Worm (Caenorhabditis elegans) whole organism, L2 larva: ENCODE measurements around the gene ZK809.9.

Experiments used
- C34F6.9 ChIP-seq: fragments of 150-350 bp; optimal IDR thresholded peaks from 2 replicates; lab custom pipeline; 2014; ENCODE audit warnings: missing biosample characterization, missing genetic modification characterization
- F13H6.1 ChIP-seq: sonication (generic microtip); optimal IDR thresholded peaks from 2 replicates; lab custom pipeline; 2016; ENCODE audit warnings: missing genetic modification characterization, missing compliant biosample characterization
- Y55F3AM.14 ChIP-seq: fragments of 200-800 bp; sonication (Bioruptor generic); optimal IDR thresholded peaks from 2 replicates; lab custom pipeline; 2018; ENCODE audit warnings: mild to moderate bottlenecking, missing genetic modification characterization, missing compliant biosample characterization
- ZK546.5 ChIP-seq: sonication (generic microtip); optimal IDR thresholded peaks from 2 replicates; lab custom pipeline; 2017; ENCODE audit warnings: missing biosample characterization, missing genetic modification characterization
- alr-1 ChIP-seq: fragments of 150-350 bp; optimal IDR thresholded peaks from 2 replicates; lab custom pipeline; 2014; ENCODE audit warnings: missing biosample characterization, missing genetic modification characterization
- ama-1 ChIP-seq: fragments of 150-350 bp; optimal IDR thresholded peaks from 2 replicates; lab custom pipeline; 2018; ENCODE audit warnings: inconsistent platforms
- ceh-16 ChIP-seq: fragments of 150-350 bp; optimal IDR thresholded peaks from 2 replicates; lab custom pipeline; 2014; ENCODE audit warnings: missing biosample characterization, missing genetic modification characterization
- ceh-82 ChIP-seq: fragments of 150-350 bp; optimal IDR thresholded peaks from 2 replicates; lab custom pipeline; 2014; ENCODE audit warnings: missing biosample characterization, missing genetic modification characterization
- crh-2 ChIP-seq: sonication (generic microtip); optimal IDR thresholded peaks from 2 replicates; lab custom pipeline; 2017; ENCODE audit warnings: missing biosample characterization, missing genetic modification characterization
- dmd-4 ChIP-seq: sonication (generic microtip); optimal IDR thresholded peaks from 2 replicates; lab custom pipeline; 2017; ENCODE audit warnings: missing biosample characterization, missing genetic modification characterization
- fos-1 ChIP-seq: fragments of 150-350 bp; optimal IDR thresholded peaks from 2 replicates; lab custom pipeline; 2014; ENCODE audit warnings: missing biosample characterization, missing genetic modification characterization
- gmeb-1 ChIP-seq: fragments of 150-350 bp; optimal IDR thresholded peaks from 2 replicates; lab custom pipeline; 2014; ENCODE audit warnings: missing biosample characterization, missing genetic modification characterization
- lin-11 ChIP-seq: fragments of 150-350 bp; sonication (generic microtip); optimal IDR thresholded peaks from 2 replicates; lab custom pipeline; 2014; ENCODE audit warnings: missing biosample characterization, missing genetic modification characterization, inconsistent platforms, mixed read lengths
- lin-13 ChIP-seq: fragments of 150-350 bp; optimal IDR thresholded peaks from 2 replicates; lab custom pipeline; 2014; ENCODE audit warnings: missing biosample characterization, missing genetic modification reagents, missing genetic modification characterization
- lin-39 ChIP-seq: fragments of 150-350 bp; optimal IDR thresholded peaks from 2 replicates; lab custom pipeline; 2014; ENCODE audit warnings: missing biosample characterization, missing genetic modification reagents, missing genetic modification characterization
- lsy-2 ChIP-seq, 2 experiments: fragments of 150-350 bp in 1 of 2; sonication (generic microtip) in 1 of 2; optimal IDR thresholded peaks; 2 replicates each; lab custom pipeline; 2014 to 2017; ENCODE audit warnings: missing biosample characterization in 2 of 2, missing genetic modification characterization in 2 of 2
- mab-5 ChIP-seq: fragments of 150-350 bp; optimal IDR thresholded peaks from 2 replicates; lab custom pipeline; 2014; ENCODE audit warnings: missing biosample characterization, missing genetic modification characterization
- mbf-1 ChIP-seq: sonication (generic microtip); optimal IDR thresholded peaks from 2 replicates; lab custom pipeline; 2017; ENCODE audit warnings: missing biosample characterization, missing genetic modification characterization
- mdl-1 ChIP-seq, 2 experiments: fragments of 150-350 bp in 1 of 2; sonication (generic microtip) in 1 of 2; optimal IDR thresholded peaks; 2 replicates each; lab custom pipeline; 2017; ENCODE audit warnings: missing biosample characterization in 2 of 2, missing genetic modification characterization in 2 of 2
- nhr-10 ChIP-seq: sonication (generic microtip); optimal IDR thresholded peaks from 2 replicates; lab custom pipeline; 2017; ENCODE audit warnings: missing biosample characterization, missing genetic modification characterization
- nhr-11 ChIP-seq: fragments of 150-350 bp; optimal IDR thresholded peaks from 2 replicates; lab custom pipeline; 2014; ENCODE audit warnings: missing biosample characterization, missing genetic modification characterization
- nhr-12 ChIP-seq: fragments of 150-350 bp; optimal IDR thresholded peaks from 2 replicates; lab custom pipeline; 2014; ENCODE audit warnings: missing biosample characterization, missing genetic modification characterization
- nhr-21 ChIP-seq: fragments of 150-350 bp; optimal IDR thresholded peaks from 2 replicates; lab custom pipeline; 2014; ENCODE audit warnings: missing biosample characterization, missing genetic modification characterization
- nhr-237 ChIP-seq: fragments of 150-350 bp; optimal IDR thresholded peaks from 2 replicates; lab custom pipeline; 2014; ENCODE audit warnings: missing biosample characterization, missing genetic modification characterization
- nhr-25 ChIP-seq: fragments of 150-350 bp; sonication (generic microtip); optimal IDR thresholded peaks from 3 replicates; lab custom pipeline; 2014; ENCODE audit warnings: missing biosample characterization, missing genetic modification characterization
- nhr-6 ChIP-seq: fragments of 150-350 bp; optimal IDR thresholded peaks from 2 replicates; lab custom pipeline; 2014; ENCODE audit warnings: missing biosample characterization, missing genetic modification characterization
- peb-1 ChIP-seq: fragments of 150-350 bp; optimal IDR thresholded peaks from 2 replicates; lab custom pipeline; 2014; ENCODE audit warnings: missing biosample characterization, missing genetic modification characterization
- skn-1 ChIP-seq: sonication (generic microtip); optimal IDR thresholded peaks from 2 replicates; lab custom pipeline; 2017; ENCODE audit warnings: missing biosample characterization, missing genetic modification characterization
- sma-3 ChIP-seq: sonication (generic microtip); optimal IDR thresholded peaks from 2 replicates; lab custom pipeline; 2016; ENCODE audit warnings: missing genetic modification reagents, missing genetic modification characterization, missing compliant biosample characterization
- sma-9 ChIP-seq, 2 experiments: fragments of 150-350 bp in 1 of 2; sonication (generic microtip) in 1 of 2; optimal IDR thresholded peaks; 2 replicates each; lab custom pipeline; 2014 to 2016; ENCODE audit warnings: missing genetic modification characterization in 2 of 2, mild to moderate bottlenecking in 1 of 2, missing biosample characterization in 1 of 2, missing compliant biosample characterization in 1 of 2, missing genetic modification reagents in 1 of 2, moderate library complexity in 1 of 2
- snpc-4 ChIP-seq: fragments of 150-350 bp; optimal IDR thresholded peaks from 2 replicates; lab custom pipeline; 2014; ENCODE audit warnings: missing biosample characterization, missing genetic modification characterization
- unc-39 ChIP-seq: fragments of 150-350 bp; optimal IDR thresholded peaks from 2 replicates; lab custom pipeline; 2014; ENCODE audit warnings: missing biosample characterization, missing genetic modification characterization
- unc-55 ChIP-seq: fragments of 150-350 bp; sonication (generic microtip); optimal IDR thresholded peaks from 3 replicates; lab custom pipeline; 2014; ENCODE audit warnings: missing biosample characterization, missing genetic modification reagents, missing genetic modification characterization
- unc-62 ChIP-seq: fragments of 150-350 bp; optimal IDR thresholded peaks from 2 replicates; lab custom pipeline; 2014; ENCODE audit warnings: missing biosample characterization, missing genetic modification reagents, missing genetic modification characterization
- zag-1 ChIP-seq: fragments of 150-350 bp; optimal IDR thresholded peaks from 2 replicates; lab custom pipeline; 2014; ENCODE audit warnings: missing biosample characterization, missing genetic modification characterization
- ztf-1 ChIP-seq: fragments of 200-800 bp; sonication (Bioruptor generic); conservative IDR thresholded peaks from 2 replicates; pipeline ENCODE4 v1.3.6; 2022; ENCODE audit warnings: missing genetic modification characterization, missing compliant biosample characterization
- ztf-11 ChIP-seq: sonication (generic microtip); optimal IDR thresholded peaks from 2 replicates; lab custom pipeline; 2017; ENCODE audit warnings: missing biosample characterization, missing genetic modification characterization
- ztf-4 ChIP-seq: fragments of 150-350 bp; optimal IDR thresholded peaks from 2 replicates; lab custom pipeline; 2014; ENCODE audit warnings: missing biosample characterization, missing genetic modification characterization

ZK809.9 gene

ce11 chrIV:11665010-11665409 is at the start of gene ZK809.9:
ZK809.9 (plus strand) TSS chrIV:11665310.
- TF ChIP-seq fos-1 (tag; lab: Kevin White, UChicago) (no peak), gmeb-1 (tag; lab: Kevin White, UChicago) (no peak), ama-1 (lab: Kevin White, UChicago) (no peak), mdl-1 (tag; optimal IDR thresholded peaks at IDR 0.05; lab: Kevin White, UChicago) (no peak), sma-3 (GFP tag; lab: Kevin White, UChicago) (no peak), lsy-2 (tag; optimal IDR thresholded peaks at IDR 0.05; lab: Kevin White, UChicago) (no peak), ceh-16 (tag; lab: Kevin White, UChicago) (no peak), dmd-4 (no peak)

- TF ChIP-seq ZK546.5 (tag; lab: Kevin White, UChicago), result no peak
- no peak for TF ChIP-seq mdl-1 (tag; optimal IDR thresholded peaks at IDR 0.05; lab: Kevin White, UChicago)
- TF ChIP-seq nhr-25 (tag; lab: Kevin White, UChicago), result peak; percentile 8
- no peak for TF ChIP-seq crh-2
- TF ChIP-seq, all 48 proteins: peak for 1
These were observed 44.2 kb upstream of the ZK809.9 start, which contains the start of gene dsl-5 for ce11 chrIV:11620909-11621308. dsl-5 (minus strand) TSS chrIV:11621009.

- TF ChIP-seq crh-2 (no peak), nhr-11 (no peak), nhr-21 (tag; lab: Kevin White, UChicago) (no peak), mab-5 (tag; lab: Kevin White, UChicago) (no peak), ceh-82 (tag; lab: Kevin White, UChicago) (no peak)
These were observed 42.8 kb upstream of the ZK809.9 start for ce11 chrIV:11622336-11622735.

- TF ChIP-seq fos-1 (tag; lab: Kevin White, UChicago) (peak; percentile 38), Y55F3AM.14 (GFP tag; lab: Kevin White, UChicago) (no peak), sma-9 (GFP tag; optimal IDR thresholded peaks at IDR 0.05; lab: Kevin White, UChicago) (peak; percentile 25), sma-9 (tag; optimal IDR thresholded peaks at IDR 0.05; lab: Kevin White, UChicago) (no peak), nhr-11 (no peak), lsy-2 (tag; optimal IDR thresholded peaks at IDR 0.05; lab: Kevin White, UChicago) (no peak), alr-1 (tag; lab: Kevin White, UChicago) (no peak), dmd-4 (no peak), ztf-4 (tag; lab: Kevin White, UChicago) (no peak), snpc-4 (tag; lab: Kevin White, UChicago) (no peak), C34F6.9 (tag; lab: Kevin White, UChicago) (no peak), ztf-11 (no peak), lin-11 (tag; lab: Kevin White, UChicago) (no peak), nhr-25 (tag; lab: Kevin White, UChicago) (no peak), nhr-10 (no peak), lin-39 (no peak)
These were observed 42.0 kb upstream of the ZK809.9 start, which contains the start of gene lys-4 for ce11 chrIV:11623060-11623459. lys-4 (minus strand) TSS chrIV:11623174.

ce11 chrIV:11623759-11624287 is 41.3 kb upstream of the ZK809.9 start:
- no peak for TF ChIP-seq nhr-12 (tag; lab: Kevin White, UChicago)
- no peak for TF ChIP-seq unc-62 (GFP tag; lab: Kevin White, UChicago)
- TF ChIP-seq crh-2, result peak; percentile 27
- peak; percentile 7 for TF ChIP-seq gmeb-1 (tag; lab: Kevin White, UChicago)
- peak; percentile 54 for TF ChIP-seq sma-9 (GFP tag; optimal IDR thresholded peaks at IDR 0.05; lab: Kevin White, UChicago)
- TF ChIP-seq sma-9 (tag; optimal IDR thresholded peaks at IDR 0.05; lab: Kevin White, UChicago), result no peak
- TF ChIP-seq fos-1 (tag; lab: Kevin White, UChicago), result peak; percentile 40

- no peak for TF ChIP-seq mdl-1 (tag; optimal IDR thresholded peaks at IDR 0.05; lab: Kevin White, UChicago)
- TF ChIP-seq dmd-4, result no peak
- TF ChIP-seq nhr-6 (tag; lab: Kevin White, UChicago), result no peak
These were observed 39.6 kb upstream of the ZK809.9 start, which contains the start of gene lys-5 for ce11 chrIV:11625482-11625881. lys-5 (minus strand) TSS chrIV:11625582.

- TF ChIP-seq zag-1 (tag; lab: Kevin White, UChicago) (no peak), ztf-1 (GFP tag; lab: Robert Waterston, UW) (no peak), ama-1 (lab: Kevin White, UChicago) (no peak), nhr-10 (no peak), peb-1 (tag; lab: Kevin White, UChicago) (no peak), nhr-25 (tag; lab: Kevin White, UChicago) (no peak), unc-55 (GFP tag; lab: Kevin White, UChicago) (no peak), ztf-4 (tag; lab: Kevin White, UChicago) (no peak), lsy-2 (tag; optimal IDR thresholded peaks at IDR 0.05; lab: Kevin White, UChicago) (no peak), lin-39 (no peak), mdl-1 (tag; optimal IDR thresholded peaks at IDR 0.05; lab: Kevin White, UChicago) (no peak), mbf-1 (tag; lab: Kevin White, UChicago) (no peak), ztf-11 (no peak), F13H6.1 (tag; lab: Kevin White, UChicago) (no peak), lin-13 (GFP tag; lab: Kevin White, UChicago) (no peak), unc-39 (tag; lab: Kevin White, UChicago) (no peak), nhr-237 (tag; lab: Kevin White, UChicago) (no peak), skn-1 (tag; lab: Kevin White, UChicago) (no peak)
- TF ChIP-seq, all 48 proteins: peak for 0
These were observed 37.3 kb upstream of the ZK809.9 start, which contains the start of gene lys-6 for ce11 chrIV:11627847-11628246. lys-6 (minus strand) TSS chrIV:11627947.
